Worm (Caenorhabditis elegans): ENCODE data around the gene kcnl-1.

kcnl-1 gene

DNA sequence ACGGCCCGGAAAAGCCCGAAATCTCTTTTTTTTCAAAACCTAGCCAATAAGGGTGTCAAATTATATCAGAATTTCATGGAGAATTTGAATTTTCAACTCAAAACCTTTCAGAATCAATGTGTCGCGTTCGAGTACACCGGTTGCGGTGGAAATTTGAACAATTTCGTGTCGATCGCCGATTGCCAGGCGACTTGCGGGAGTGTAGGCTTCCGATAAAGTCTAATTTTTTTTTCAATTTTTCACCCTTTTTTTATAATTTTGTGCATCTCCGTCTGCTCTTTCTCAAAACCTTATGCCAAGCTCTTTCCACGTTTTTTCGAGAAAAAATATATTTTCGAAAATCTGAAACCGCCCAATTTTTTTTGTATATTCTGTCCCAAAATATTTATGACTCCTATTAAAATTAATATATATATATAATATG is 45.7 kb upstream of the kcnl-1 start (continued):
- TF ChIP-seq lin-54 (GFP tag; optimal IDR thresholded peaks at IDR 0.05) (peak; percentile 33), nfya-1 (tag; optimal IDR thresholded peaks at IDR 0.05; ENCODE audit: borderline replicate concordance, insufficient read depth) (no peak), lin-40 (tag; optimal IDR thresholded peaks at IDR 0.05) (peak; percentile 65), T26A5.8 (tag; optimal IDR thresholded peaks at IDR 0.05) (no peak), F23B12.7 (tag; optimal IDR thresholded peaks at IDR 0.05; ENCODE audit: insufficient read depth) (no peak), K11D2.4 (GFP tag; IDR thresholded peaks at IDR 0.05) (peak; percentile 51; the same call in 1 of the 2 replicates), lin-26 (GFP tag; IDR thresholded peaks at IDR 0.05) (peak; percentile 69; the same call in 1 of the 2 replicates), F49E8.2 (tag; optimal IDR thresholded peaks at IDR 0.05; ENCODE audit: insufficient read depth) (no peak), rcor-1 (GFP tag; IDR thresholded peaks at IDR 0.05) (no peak), mes-4 (tag; optimal IDR thresholded peaks at IDR 0.05) (no peak), unc-62 (GFP tag; optimal IDR thresholded peaks at IDR 0.05) (no peak), rpc-1 (optimal IDR thresholded peaks at IDR 0.05) (no peak), rpc-1 (tag; optimal IDR thresholded peaks at IDR 0.05) (no peak), egrh-3 (GFP tag; IDR thresholded peaks at IDR 0.05) (no peak), lir-1 (GFP tag; conservative IDR thresholded peaks at IDR 0.05) (no peak), F55B11.4 (tag; optimal IDR thresholded peaks at IDR 0.05; ENCODE audit: borderline replicate concordance, insufficient read depth) (no peak), lsl-1 (GFP tag; optimal IDR thresholded peaks at IDR 0.05) (no peak), ztf-28 (GFP tag; IDR thresholded peaks at IDR 0.05) (no peak), tlf-1 (GFP tag; optimal IDR thresholded peaks at IDR 0.05) (no peak), attf-3 (GFP tag; conservative IDR thresholded peaks at IDR 0.05) (no peak), snpc-1.3 (tag; optimal IDR thresholded peaks at IDR 0.05; ENCODE audit: insufficient read depth) (no peak), nfya-2 (GFP tag; IDR thresholded peaks at IDR 0.05) (no peak), egl-44 (GFP tag; IDR thresholded peaks at IDR 0.05) (no peak), madf-10 (tag; optimal IDR thresholded peaks at IDR 0.05) (no peak), tbp1 (GFP tag; optimal IDR thresholded peaks at IDR 0.05) (no peak), attf-5 (GFP tag; optimal IDR thresholded peaks at IDR 0.05) (no peak), chd-7 (tag; optimal IDR thresholded peaks at IDR 0.05) (peak; percentile 43), sptf-2 (GFP tag; optimal IDR thresholded peaks at IDR 0.05) (no peak), nhr-27 (tag; optimal IDR thresholded peaks at IDR 0.05) (no peak), T07F8.4 (tag; optimal IDR thresholded peaks at IDR 0.05) (no peak), madf-6 (GFP tag; IDR thresholded peaks at IDR 0.05) (peak; percentile 58), F57C9.4 (tag; optimal IDR thresholded peaks at IDR 0.05) (peak; percentile 36), unc-130 (GFP tag; optimal IDR thresholded peaks at IDR 0.05) (no peak), hlh-12 (tag; optimal IDR thresholded peaks at IDR 0.05) (no peak), Y53F4B.3 (GFP tag; IDR thresholded peaks at IDR 0.05) (no peak), snpc-1.1 (tag; optimal IDR thresholded peaks at IDR 0.05; ENCODE audit: insufficient read depth) (no peak), ceh-100 (GFP tag; IDR thresholded peaks at IDR 0.05) (peak; percentile 36), mcd-1 (GFP tag; IDR thresholded peaks at IDR 0.05) (peak; percentile 45; the same call in 1 of the 2 replicates), dox-1 (GFP tag; IDR thresholded peaks at IDR 0.05) (peak; percentile 37; the same call in 1 of the 2 replicates), ztf-18 (tag; optimal IDR thresholded peaks at IDR 0.05) (no peak), hmg-1.2 (GFP tag; IDR thresholded peaks at IDR 0.05) (peak; percentile 28; the same call in 1 of the 2 replicates), madf-8 (GFP tag; conservative IDR thresholded peaks at IDR 0.05) (no peak), ceh-27 (GFP tag; optimal IDR thresholded peaks at IDR 0.05) (no peak), aptf-2 (GFP tag; conservative IDR thresholded peaks at IDR 0.05) (no peak), B0035.1 (tag; optimal IDR thresholded peaks at IDR 0.05) (no peak), ztf-3 (GFP tag; optimal IDR thresholded peaks at IDR 0.05) (no peak)
